Worm (Caenorhabditis elegans): Measurements from ENCODE around the gene F13H10.1.

ce11 chrIV:11049806-11050205 lies 45.4 kb downstream of the F13H10.1 start, which contains the start of gene F36H1.3:
- TF ChIP-seq unc-30 (tag; optimal IDR thresholded peaks at IDR 0.05), result no peak
- TF ChIP-seq C16A3.4 (tag; optimal IDR thresholded peaks at IDR 0.05), result no peak
- no peak for TF ChIP-seq irx-1 (tag; optimal IDR thresholded peaks at IDR 0.05)
- TF ChIP-seq ztf-11 (tag; optimal IDR thresholded peaks at IDR 0.05), result no peak
- no peak for TF ChIP-seq lin-13 (GFP tag; optimal IDR thresholded peaks at IDR 0.05)
- no peak for TF ChIP-seq C34B4.2 (tag; optimal IDR thresholded peaks at IDR 0.05)
- no peak for TF ChIP-seq skn-1 (tag; optimal IDR thresholded peaks at IDR 0.05)
- no peak for TF ChIP-seq nhr-237 (tag; optimal IDR thresholded peaks at IDR 0.05)
- TF ChIP-seq zip-4 (GFP tag; optimal IDR thresholded peaks at IDR 0.05), result no peak
- no peak for TF ChIP-seq aha-1 (tag; optimal IDR thresholded peaks at IDR 0.05)
- TF ChIP-seq fkh-8 (tag; optimal IDR thresholded peaks at IDR 0.05), result no peak
- TF ChIP-seq elt-2 (tag; optimal IDR thresholded peaks at IDR 0.05), result no peak
- TF ChIP-seq fkh-10 (GFP tag; optimal IDR thresholded peaks at IDR 0.05), result no peak
